Worm (Caenorhabditis elegans) whole organism, L4 larva: Measurements from ENCODE around the gene Y39A3A.2.

Experiments
- D1046.2 ChIP-seq: fragments of 200-800 bp; sonication (Bioruptor generic); IDR thresholded peaks from 2 replicates; pipeline ENCODE4 v1.3.6; 2022; ENCODE audit warnings: missing genetic modification characterization, missing compliant biosample characterization
- F26F4.8 ChIP-seq: fragments of 200-800 bp; sonication (Bioruptor generic); conservative IDR thresholded peaks from 2 replicates; pipeline ENCODE4 v1.3.6; 2022; ENCODE audit warnings: missing genetic modification characterization, missing compliant biosample characterization
- F37D6.2 ChIP-seq: sonication (generic microtip); optimal IDR thresholded peaks from 2 replicates; lab custom pipeline; 2016; ENCODE audit warnings: mild to moderate bottlenecking, missing genetic modification characterization, missing compliant biosample characterization
- F49E8.2 ChIP-seq: sonication (generic microtip); optimal IDR thresholded peaks from 2 replicates; lab custom pipeline; 2016; ENCODE audit warnings: missing compliant biosample characterization, mild to moderate bottlenecking, missing genetic modification characterization, borderline replicate concordance
- R02D3.7 ChIP-seq: fragments of 150-350 bp; sonication (generic microtip); optimal IDR thresholded peaks from 3 replicates; lab custom pipeline; 2014; ENCODE audit warnings: missing biosample characterization, missing genetic modification characterization
- T26A8.4 ChIP-seq: fragments of 200-800 bp; sonication (Bioruptor generic); IDR thresholded peaks from 2 replicates; pipeline ENCODE4 v1.3.6; 2022; ENCODE audit warnings: missing genetic modification characterization, missing compliant biosample characterization
- Y105C5A.15 ChIP-seq: fragments of 200-800 bp; sonication (Bioruptor generic); IDR thresholded peaks from 2 replicates; pipeline ENCODE4 v1.3.6; 2022; ENCODE audit warnings: missing genetic modification characterization, missing compliant biosample characterization
- Y48G9A.11 ChIP-seq: fragments of 200-800 bp; sonication (Bioruptor generic); IDR thresholded peaks from 2 replicates; pipeline ENCODE4 v1.3.6; 2022; ENCODE audit warnings: missing genetic modification reagents, missing genetic modification characterization, missing compliant biosample characterization
- Y5F2A.4 ChIP-seq: fragments of 200-800 bp; sonication (Bioruptor generic); optimal IDR thresholded peaks from 2 replicates; lab custom pipeline; 2018; ENCODE audit warnings: mild to moderate bottlenecking, missing genetic modification characterization, missing compliant biosample characterization
- aly-2 ChIP-seq: sonication (generic microtip); optimal IDR thresholded peaks from 2 replicates; lab custom pipeline; 2018; ENCODE audit warnings: missing biosample characterization, missing genetic modification characterization
- ama-1 ChIP-seq: fragments of 150-350 bp; optimal IDR thresholded peaks from 2 replicates; lab custom pipeline; 2014; ENCODE audit warnings: inconsistent platforms, mixed read lengths
- ceh-44 ChIP-seq: fragments of 200-800 bp; sonication (Bioruptor generic); IDR thresholded peaks from 2 replicates; pipeline ENCODE4 v1.3.6; 2022; ENCODE audit warnings: missing genetic modification reagents, missing genetic modification characterization, missing compliant biosample characterization
- ceh-62 ChIP-seq: sonication (generic microtip); optimal IDR thresholded peaks from 2 replicates; lab custom pipeline; 2017; ENCODE audit warnings: missing biosample characterization, missing genetic modification characterization
- ces-1 ChIP-seq: fragments of 150-350 bp; sonication (generic microtip); optimal IDR thresholded peaks from 4 replicates; lab custom pipeline; 2014; ENCODE audit warnings: missing biosample characterization, missing genetic modification reagents, missing genetic modification characterization
- ctbp-1 ChIP-seq: fragments of 200-800 bp; sonication (Bioruptor generic); IDR thresholded peaks from 2 replicates; pipeline ENCODE4 v1.3.6; 2022; ENCODE audit warnings: missing genetic modification reagents, missing genetic modification characterization, missing compliant biosample characterization
- daf-16 ChIP-seq, 3 experiments: sonication (generic microtip); optimal IDR thresholded peaks; 2 replicates each; lab custom pipeline; 2016 to 2017; ENCODE audit warnings: missing genetic modification characterization in 3 of 3, missing genetic modification reagents in 3 of 3, mild to moderate bottlenecking in 2 of 3, missing compliant biosample characterization in 2 of 3, missing biosample characterization in 1 of 3, moderate library complexity in 1 of 3
- daf-19 ChIP-seq: fragments of 200-800 bp; sonication (Bioruptor generic); conservative IDR thresholded peaks from 2 replicates; pipeline ENCODE4 v1.3.6; 2022; ENCODE audit warnings: missing genetic modification characterization, missing compliant biosample characterization
- daf-8 ChIP-seq: fragments of 200-800 bp; sonication (Bioruptor generic); IDR thresholded peaks from 2 replicates; pipeline ENCODE4 v1.3.6; 2022; ENCODE audit warnings: missing genetic modification characterization, missing compliant biosample characterization
- dmd-6 ChIP-seq: fragments of 200-800 bp; sonication (Bioruptor generic); IDR thresholded peaks from 2 replicates; pipeline ENCODE4 v1.3.6; 2022; ENCODE audit warnings: missing genetic modification reagents, missing genetic modification characterization, missing compliant biosample characterization
- dmd-9 ChIP-seq: fragments of 200-800 bp; sonication (Bioruptor generic); IDR thresholded peaks from 2 replicates; pipeline ENCODE4 v1.3.6; 2022; ENCODE audit warnings: missing genetic modification reagents, missing genetic modification characterization, missing compliant biosample characterization
- dpl-1 ChIP-seq: fragments of 150-350 bp; optimal IDR thresholded peaks from 2 replicates; lab custom pipeline; 2014; ENCODE audit warnings: missing biosample characterization, missing genetic modification reagents, missing genetic modification characterization
- egl-27 ChIP-seq: sonication (generic microtip); optimal IDR thresholded peaks from 3 replicates; lab custom pipeline; 2017; ENCODE audit warnings: missing biosample characterization, missing genetic modification reagents, missing genetic modification characterization
- fkh-10 ChIP-seq: fragments of 150-350 bp; optimal IDR thresholded peaks from 2 replicates; lab custom pipeline; 2014; ENCODE audit warnings: missing biosample characterization, missing genetic modification reagents, missing genetic modification characterization
- hif-1 ChIP-seq, 2 experiments: sonication (generic microtip); optimal IDR thresholded peaks; 2 replicates each; lab custom pipeline; 2016 to 2017; ENCODE audit warnings: missing compliant biosample characterization in 2 of 2, missing genetic modification characterization in 2 of 2, missing genetic modification reagents in 2 of 2, missing genotype in 2 of 2, mild to moderate bottlenecking in 1 of 2
- hlh-30 ChIP-seq: sonication (generic microtip); optimal IDR thresholded peaks from 2 replicates; lab custom pipeline; 2017; ENCODE audit warnings: antibody characterized with exemption, mild to moderate bottlenecking, missing genetic modification characterization, missing compliant biosample characterization; ENCODE audit not compliant: insufficient read depth
- hmg-1.1 ChIP-seq: fragments of 200-800 bp; sonication (Bioruptor generic); IDR thresholded peaks from 2 replicates; pipeline ENCODE4 v1.3.6; 2022; ENCODE audit warnings: missing genetic modification reagents, missing genetic modification characterization, missing compliant biosample characterization
- lin-1 ChIP-seq: fragments of 200-800 bp; sonication (Bioruptor generic); IDR thresholded peaks from 2 replicates; pipeline ENCODE4 v1.3.6; 2022; ENCODE audit warnings: missing genetic modification reagents, missing genetic modification characterization, missing compliant biosample characterization
- lin-13 ChIP-seq: fragments of 150-350 bp; optimal IDR thresholded peaks from 2 replicates; lab custom pipeline; 2014; ENCODE audit warnings: missing biosample characterization, missing genetic modification reagents, missing genetic modification characterization
- lin-29 ChIP-seq: fragments of 200-800 bp; sonication (Bioruptor generic); IDR thresholded peaks from 2 replicates; pipeline ENCODE4 v1.3.6; 2022; ENCODE audit warnings: missing genetic modification reagents, missing genetic modification characterization, missing compliant biosample characterization
- lin-38 ChIP-seq: fragments of 200-800 bp; sonication (Bioruptor generic); IDR thresholded peaks from 2 replicates; pipeline ENCODE4 v1.3.6; 2022; ENCODE audit warnings: missing genetic modification reagents, missing genetic modification characterization, missing compliant biosample characterization
- lin-39 ChIP-seq: fragments of 150-350 bp; optimal IDR thresholded peaks from 2 replicates; lab custom pipeline; 2014; ENCODE audit warnings: missing biosample characterization, missing genetic modification reagents, missing genetic modification characterization
- lir-3 ChIP-seq: sonication (generic microtip); optimal IDR thresholded peaks from 2 replicates; lab custom pipeline; 2016; ENCODE audit warnings: mild to moderate bottlenecking, missing genetic modification characterization, missing compliant biosample characterization
- mdt-29 ChIP-seq: fragments of 200-800 bp; sonication (Bioruptor generic); IDR thresholded peaks from 2 replicates; pipeline ENCODE4 v1.3.6; 2022; ENCODE audit warnings: missing genetic modification reagents, missing genetic modification characterization, missing compliant biosample characterization
- mes-2 ChIP-seq: sonication (generic microtip); optimal IDR thresholded peaks from 2 replicates; lab custom pipeline; 2016; ENCODE audit warnings: missing genotype, mild to moderate bottlenecking, missing genetic modification characterization, missing compliant biosample characterization; ENCODE audit not compliant: poor library complexity, severe bottlenecking
- nhr-102 ChIP-seq: sonication (generic microtip); optimal IDR thresholded peaks from 2 replicates; lab custom pipeline; 2016; ENCODE audit warnings: mild to moderate bottlenecking, missing genetic modification characterization, moderate library complexity, missing compliant biosample characterization
- nhr-11 ChIP-seq: fragments of 150-350 bp; optimal IDR thresholded peaks from 2 replicates; lab custom pipeline; 2014; ENCODE audit warnings: missing biosample characterization, missing genetic modification characterization
- nhr-111 ChIP-seq: fragments of 200-800 bp; sonication (Bioruptor generic); optimal IDR thresholded peaks from 2 replicates; lab custom pipeline; 2018; ENCODE audit warnings: mild to moderate bottlenecking, missing genetic modification characterization, missing compliant biosample characterization
- nhr-42 ChIP-seq: fragments of 200-800 bp; sonication (Bioruptor generic); IDR thresholded peaks from 2 replicates; pipeline ENCODE4 v1.3.6; 2022; ENCODE audit warnings: missing genetic modification characterization, missing compliant biosample characterization
- nhr-76 ChIP-seq: fragments of 150-350 bp; optimal IDR thresholded peaks from 2 replicates; lab custom pipeline; 2014; ENCODE audit warnings: missing biosample characterization, missing genetic modification characterization
- php-3 ChIP-seq: fragments of 200-800 bp; sonication (Bioruptor generic); IDR thresholded peaks from 2 replicates; pipeline ENCODE4 v1.3.6; 2022; ENCODE audit warnings: missing genetic modification reagents, missing genetic modification characterization, missing compliant biosample characterization
- pqm-1 ChIP-seq: sonication (generic microtip); optimal IDR thresholded peaks from 2 replicates; lab custom pipeline; 2017; ENCODE audit warnings: missing biosample characterization, missing genetic modification characterization
- rbr-2 ChIP-seq: sonication (generic microtip); optimal IDR thresholded peaks from 2 replicates; lab custom pipeline; 2016; ENCODE audit warnings: missing genotype, missing genetic modification characterization, missing compliant biosample characterization
- sdz-12 ChIP-seq: fragments of 200-800 bp; sonication (Bioruptor generic); optimal IDR thresholded peaks from 2 replicates; lab custom pipeline; 2018; ENCODE audit warnings: mild to moderate bottlenecking, missing genetic modification characterization, missing compliant biosample characterization
- set-16 ChIP-seq: fragments of 200-800 bp; sonication (Bioruptor generic); IDR thresholded peaks from 2 replicates; pipeline ENCODE4 v1.3.6; 2022; ENCODE audit warnings: missing genetic modification reagents, missing genetic modification characterization, missing compliant biosample characterization
- spr-3 ChIP-seq: fragments of 200-800 bp; sonication (Bioruptor generic); optimal IDR thresholded peaks from 2 replicates; lab custom pipeline; 2018; ENCODE audit warnings: mild to moderate bottlenecking, missing genetic modification characterization, missing compliant biosample characterization
- tag-97 ChIP-seq: fragments of 200-800 bp; sonication (Bioruptor generic); IDR thresholded peaks from 2 replicates; pipeline ENCODE4 v1.3.6; 2022; ENCODE audit warnings: missing genetic modification characterization, missing compliant biosample characterization
- unc-39 ChIP-seq: sonication (generic microtip); optimal IDR thresholded peaks from 2 replicates; lab custom pipeline; 2017; ENCODE audit warnings: missing biosample characterization, missing genetic modification characterization
- unc-62 ChIP-seq, 3 experiments: fragments of 150-350 bp in 1 of 3; sonication (generic microtip); optimal IDR thresholded peaks in 2 of 3; peaks in 1 of 3; 1 replicate in 1 of 3; 2 replicates in 2 of 3; lab custom pipeline; 2014 to 2017; ENCODE audit warnings: missing biosample characterization in 3 of 3, missing genetic modification characterization in 3 of 3, missing genetic modification reagents in 3 of 3, missing genotype in 1 of 3
- vab-7 ChIP-seq: fragments of 200-800 bp; sonication (Bioruptor generic); IDR thresholded peaks from 2 replicates; pipeline ENCODE4 v1.3.6; 2022; ENCODE audit warnings: missing genetic modification reagents, missing genetic modification characterization, missing compliant biosample characterization
- zag-1 ChIP-seq: fragments of 150-350 bp; optimal IDR thresholded peaks from 2 replicates; lab custom pipeline; 2014; ENCODE audit warnings: missing biosample characterization, missing genetic modification characterization
- zip-11 ChIP-seq: fragments of 200-800 bp; sonication (Bioruptor generic); IDR thresholded peaks from 2 replicates; pipeline ENCODE4 v1.3.6; 2022; ENCODE audit warnings: missing genetic modification characterization, missing compliant biosample characterization

Y39A3A.2 gene

DNA sequence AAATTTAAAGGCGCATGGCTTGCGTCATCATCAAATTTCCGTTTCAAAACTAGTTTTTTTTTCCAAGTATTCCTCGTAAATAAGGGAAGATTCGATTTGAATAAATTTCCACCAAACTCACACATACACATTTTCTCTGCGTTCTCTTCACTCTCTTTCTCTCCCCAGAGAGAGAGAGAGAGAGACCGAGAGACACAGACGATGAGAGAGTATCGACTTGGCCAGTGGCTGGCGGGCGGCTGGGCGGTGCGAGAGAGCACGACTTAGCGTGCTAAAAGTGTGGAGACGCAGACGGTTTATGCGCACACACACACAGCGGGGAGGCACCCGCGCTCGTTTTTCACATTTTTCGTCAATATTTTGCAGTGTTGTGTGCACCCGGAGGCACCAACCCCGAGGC is 43.4 kb upstream of the Y39A3A.2 start (continued):
- peak; percentile 40 for TF ChIP-seq F37D6.2 (tag; lab: Kevin White, UChicago)
- no peak for TF ChIP-seq lin-29
- peak; percentile 65 for TF ChIP-seq mes-2
- TF ChIP-seq lin-39: no peak
- TF ChIP-seq lir-3 (tag; lab: Kevin White, UChicago): no peak
- TF ChIP-seq dmd-6: peak; percentile 56
- no peak for TF ChIP-seq nhr-42
- TF ChIP-seq lin-1: 0 out of 2 replicates have a peak, but pooled peaks have one; percentile 41
- TF ChIP-seq set-16: peak; percentile 87
- TF ChIP-seq nhr-102 (tag; lab: Kevin White, UChicago): peak; percentile 32
- TF ChIP-seq dpl-1 (GFP tag; lab: Kevin White, UChicago): peak; percentile 24
- TF ChIP-seq hlh-30 (tag; lab: Kevin White, UChicago): peak; percentile 71
- TF ChIP-seq egl-27 (tag; lab: Kevin White, UChicago): no peak
- TF ChIP-seq daf-8 (GFP tag; lab: Robert Waterston, UW): no peak
- no peak for TF ChIP-seq nhr-76 (tag; lab: Kevin White, UChicago)
- TF ChIP-seq nhr-111 (GFP tag; lab: Kevin White, UChicago): no peak
- peak; percentile 44; the same call in 1 of the 2 replicates for TF ChIP-seq php-3
- peak; percentile 79 for TF ChIP-seq ctbp-1 (GFP tag; lab: Robert Waterston, UW)
- TF ChIP-seq hif-1 (tag; optimal IDR thresholded peaks at IDR 0.05; lab: Kevin White, UChicago): peak; percentile 5 to 71
- TF ChIP-seq aly-2 (tag; lab: Kevin White, UChicago): no peak
- TF ChIP-seq tag-97: no peak
- peak; percentile 66 for TF ChIP-seq T26A8.4 (GFP tag; lab: Robert Waterston, UW)
- TF ChIP-seq Y5F2A.4 (GFP tag; lab: Kevin White, UChicago): no peak
- TF ChIP-seq Y48G9A.11 (GFP tag; lab: Robert Waterston, UW): no peak
- TF ChIP-seq unc-62 (GFP tag; optimal IDR thresholded peaks at IDR 0.05 in 1 of 2; lab: Kevin White, UChicago): no peak
- no peak for TF ChIP-seq unc-62 (tag; optimal IDR thresholded peaks at IDR 0.05; lab: Kevin White, UChicago)
- TF ChIP-seq ceh-44: no peak
- TF ChIP-seq mdt-29: no peak
- TF ChIP-seq lin-13: peak; percentile 67
- no peak for TF ChIP-seq spr-3 (GFP tag; lab: Kevin White, UChicago)
- no peak for TF ChIP-seq F49E8.2 (tag; lab: Kevin White, UChicago)
- peak; percentile 17 for TF ChIP-seq nhr-11
- peak in 1 of 2 experiments; percentile 32 for TF ChIP-seq daf-16 (GFP tag; optimal IDR thresholded peaks at IDR 0.05; lab: Kevin White, UChicago)
- peak; percentile 58 for TF ChIP-seq daf-16 (tag; optimal IDR thresholded peaks at IDR 0.05; lab: Kevin White, UChicago)
- peak; percentile 80 for TF ChIP-seq rbr-2
- no peak for TF ChIP-seq D1046.2 (GFP tag; lab: Robert Waterston, UW)
- TF ChIP-seq ama-1 (lab: Kevin White, UChicago): no peak
- TF ChIP-seq pqm-1 (tag; lab: Kevin White, UChicago): no peak
- no peak for TF ChIP-seq ceh-62 (tag; lab: Kevin White, UChicago)
- TF ChIP-seq sdz-12: no peak
- TF ChIP-seq fkh-10 (GFP tag; lab: Kevin White, UChicago): peak; percentile 79
- TF ChIP-seq zip-11 (GFP tag; lab: Robert Waterston, UW): no peak
- TF ChIP-seq R02D3.7 (tag; lab: Kevin White, UChicago): no peak
- TF ChIP-seq hmg-1.1: peak; percentile 90
- TF ChIP-seq unc-39 (tag; lab: Kevin White, UChicago): no peak
- peak; percentile 64 for TF ChIP-seq lin-38
- TF ChIP-seq F26F4.8: no peak
- TF ChIP-seq vab-7 (GFP tag; lab: Robert Waterston, UW): peak; percentile 45
- no peak for TF ChIP-seq Y105C5A.15
- TF ChIP-seq ces-1 (GFP tag; lab: Kevin White, UChicago): peak; percentile 90
- TF ChIP-seq dmd-9 (GFP tag; lab: Robert Waterston, UW): 0 out of 2 replicates have a peak, but pooled peaks have one; percentile 5
- no peak for TF ChIP-seq zag-1 (tag; lab: Kevin White, UChicago)
- TF ChIP-seq daf-19 (GFP tag; lab: Robert Waterston, UW): no peak
